Worm (Caenorhabditis elegans) whole organism, L1 larva: ENCODE results near the gene glr-4.

Experiments
- C04F5.9 ChIP-seq: sonication (generic microtip); optimal IDR thresholded peaks from 2 replicates; lab custom pipeline; 2016; ENCODE audit warnings: missing genetic modification characterization, missing compliant biosample characterization
- C34B4.2 ChIP-seq: sonication (generic microtip); optimal IDR thresholded peaks from 2 replicates; lab custom pipeline; 2017; ENCODE audit warnings: mild to moderate bottlenecking, missing genetic modification characterization, missing compliant biosample characterization
- aha-1 ChIP-seq: fragments of 150-350 bp; optimal IDR thresholded peaks from 2 replicates; lab custom pipeline; 2014; ENCODE audit warnings: missing biosample characterization, missing genetic modification characterization
- ama-1 ChIP-seq: fragments of 150-350 bp; optimal IDR thresholded peaks from 2 replicates; lab custom pipeline; 2014
- blmp-1 ChIP-seq: fragments of 150-350 bp; optimal IDR thresholded peaks from 2 replicates; lab custom pipeline; 2014; ENCODE audit warnings: missing biosample characterization, missing genetic modification characterization
- ceh-8 ChIP-seq: fragments of 200-800 bp; sonication (Bioruptor generic); optimal IDR thresholded peaks from 2 replicates; lab custom pipeline; 2018; ENCODE audit warnings: mild to moderate bottlenecking, missing genetic modification characterization, moderate library complexity, missing compliant biosample characterization
- ceh-88 ChIP-seq: fragments of 200-800 bp; sonication (Bioruptor generic); IDR thresholded peaks from 2 replicates; pipeline ENCODE4 v1.3.6; 2022; ENCODE audit warnings: missing genetic modification characterization, missing compliant biosample characterization
- ces-1 ChIP-seq: fragments of 150-350 bp; optimal IDR thresholded peaks from 2 replicates; lab custom pipeline; 2014; ENCODE audit warnings: missing biosample characterization, missing genetic modification reagents, missing genetic modification characterization
- dpl-1 ChIP-seq, 3 experiments: fragments of 150-350 bp in 2 of 3; sonication (generic microtip) in 1 of 3; optimal IDR thresholded peaks; 2 replicates each; lab custom pipeline; 2014 to 2017; ENCODE audit warnings: missing biosample characterization in 3 of 3, missing genetic modification characterization in 3 of 3, missing genetic modification reagents in 3 of 3
- dsc-1 ChIP-seq: sonication (generic microtip); optimal IDR thresholded peaks from 2 replicates; lab custom pipeline; 2016; ENCODE audit warnings: mild to moderate bottlenecking, missing genetic modification characterization, missing compliant biosample characterization
- efl-1 ChIP-seq, 4 experiments: fragments of 150-350 bp; optimal IDR thresholded peaks in 3 of 4; peaks in 1 of 4; 1 replicate in 1 of 4; 2 replicates in 3 of 4; lab custom pipeline; 2014; ENCODE audit warnings: missing biosample characterization in 2 of 4, missing genetic modification characterization in 2 of 4, missing genetic modification reagents in 2 of 4
- egl-13 ChIP-seq: sonication (generic microtip); optimal IDR thresholded peaks from 2 replicates; lab custom pipeline; 2016; ENCODE audit warnings: missing genotype, missing genetic modification reagents, missing genetic modification characterization, missing compliant biosample characterization
- elt-2 ChIP-seq: sonication (generic microtip); optimal IDR thresholded peaks from 2 replicates; lab custom pipeline; 2016; ENCODE audit warnings: missing genetic modification characterization, mild to moderate bottlenecking, inconsistent platforms, missing compliant biosample characterization, missing genetic modification reagents
- elt-3 ChIP-seq, 6 experiments: fragments of 150-350 bp in 1 of 6; sonication (generic microtip); optimal IDR thresholded peaks; 2 replicates each; lab custom pipeline; 2017 to 2018; ENCODE audit warnings: missing biosample characterization in 6 of 6, missing genetic modification characterization in 6 of 6, inconsistent platforms in 1 of 6
- ets-5 ChIP-seq: fragments of 200-800 bp; sonication (Bioruptor generic); IDR thresholded peaks from 2 replicates; pipeline ENCODE4 v1.3.6; 2022; ENCODE audit warnings: missing genetic modification characterization, missing compliant biosample characterization
- fkh-10 ChIP-seq: sonication (generic microtip); optimal IDR thresholded peaks from 2 replicates; lab custom pipeline; 2017; ENCODE audit warnings: missing biosample characterization, missing genetic modification reagents, missing genetic modification characterization
- fkh-4 ChIP-seq: sonication (generic microtip); optimal IDR thresholded peaks from 2 replicates; lab custom pipeline; 2016; ENCODE audit warnings: missing compliant biosample characterization, missing genetic modification characterization, borderline replicate concordance
- grh-1 ChIP-seq: fragments of 200-800 bp; sonication (Bioruptor generic); IDR thresholded peaks from 2 replicates; pipeline ENCODE4 v1.3.6; 2022; ENCODE audit warnings: missing genetic modification reagents, missing genetic modification characterization, missing compliant biosample characterization
- isw-1 ChIP-seq: fragments of 200-800 bp; sonication (Bioruptor generic); IDR thresholded peaks from 2 replicates; pipeline ENCODE4 v1.3.6; 2022; ENCODE audit warnings: missing genetic modification characterization, missing compliant biosample characterization
- lin-13 ChIP-seq: fragments of 150-350 bp; optimal IDR thresholded peaks from 2 replicates; lab custom pipeline; 2014; ENCODE audit warnings: missing biosample characterization, missing genetic modification reagents, missing genetic modification characterization
- lin-14 ChIP-seq: fragments of 200-800 bp; sonication (Bioruptor generic); optimal IDR thresholded peaks from 2 replicates; lab custom pipeline; 2018; ENCODE audit warnings: mild to moderate bottlenecking, missing genetic modification characterization, moderate library complexity, missing compliant biosample characterization
- lin-15B ChIP-seq: fragments of 150-350 bp; sonication (generic microtip); optimal IDR thresholded peaks from 3 replicates; lab custom pipeline; 2014; ENCODE audit warnings: missing biosample characterization, missing genetic modification characterization
- lir-3 ChIP-seq: sonication (generic microtip); optimal IDR thresholded peaks from 2 replicates; lab custom pipeline; 2016; ENCODE audit warnings: mild to moderate bottlenecking, missing genetic modification characterization, moderate library complexity, missing compliant biosample characterization; ENCODE audit not compliant: poor library complexity
- lsy-2 ChIP-seq, 2 experiments: fragments of 150-350 bp; optimal IDR thresholded peaks; 2 replicates each; lab custom pipeline; 2014; ENCODE audit warnings: missing biosample characterization in 2 of 2, missing genetic modification characterization in 2 of 2
- mef-2 ChIP-seq: fragments of 150-350 bp; optimal IDR thresholded peaks from 2 replicates; lab custom pipeline; 2014; ENCODE audit warnings: missing biosample characterization, missing genetic modification characterization
- nhr-12 ChIP-seq: sonication (generic microtip); optimal IDR thresholded peaks from 2 replicates; lab custom pipeline; 2017; ENCODE audit warnings: missing biosample characterization, missing genetic modification characterization
- nhr-19 ChIP-seq: fragments of 200-800 bp; sonication (Bioruptor generic); conservative IDR thresholded peaks from 2 replicates; pipeline ENCODE4 v1.3.6; 2022; ENCODE audit warnings: missing genetic modification characterization, missing compliant biosample characterization
- nhr-20 ChIP-seq: sonication (generic microtip); optimal IDR thresholded peaks from 2 replicates; lab custom pipeline; 2016; ENCODE audit warnings: mild to moderate bottlenecking, missing genetic modification characterization, missing compliant biosample characterization
- nhr-237 ChIP-seq: fragments of 150-350 bp; optimal IDR thresholded peaks from 2 replicates; lab custom pipeline; 2014; ENCODE audit warnings: missing biosample characterization, missing genetic modification characterization
- nhr-28 ChIP-seq: fragments of 150-350 bp; optimal IDR thresholded peaks from 2 replicates; lab custom pipeline; 2014; ENCODE audit warnings: missing biosample characterization, missing genetic modification characterization
- nhr-47 ChIP-seq: sonication (generic microtip); optimal IDR thresholded peaks from 2 replicates; lab custom pipeline; 2016; ENCODE audit warnings: mild to moderate bottlenecking, missing genetic modification characterization, moderate library complexity, missing compliant biosample characterization
- nhr-71 ChIP-seq: sonication (generic microtip); optimal IDR thresholded peaks from 2 replicates; lab custom pipeline; 2016; ENCODE audit warnings: mild to moderate bottlenecking, missing genetic modification characterization, moderate library complexity, missing compliant biosample characterization
- nhr-77 ChIP-seq: fragments of 150-350 bp; optimal IDR thresholded peaks from 2 replicates; lab custom pipeline; 2014; ENCODE audit warnings: missing biosample characterization, missing genetic modification characterization
- nhr-84 ChIP-seq: sonication (generic microtip); optimal IDR thresholded peaks from 2 replicates; lab custom pipeline; 2017; ENCODE audit warnings: missing biosample characterization, missing genetic modification characterization
- nhr-85 ChIP-seq: sonication (generic microtip); peaks from one replicate; lab custom pipeline; 2016; ENCODE audit warnings: missing genetic modification characterization, inconsistent platforms, missing compliant biosample characterization
- nhr-90 ChIP-seq: sonication (generic microtip); optimal IDR thresholded peaks from 2 replicates; lab custom pipeline; 2016; ENCODE audit warnings: mild to moderate bottlenecking, missing genetic modification characterization, missing compliant biosample characterization; ENCODE audit not compliant: poor library complexity
- pax-3 ChIP-seq: fragments of 200-800 bp; sonication (Bioruptor generic); optimal IDR thresholded peaks from 2 replicates; lab custom pipeline; 2018; ENCODE audit warnings: mild to moderate bottlenecking, missing genetic modification characterization, moderate library complexity, missing compliant biosample characterization
- pqm-1 ChIP-seq: sonication (generic microtip); optimal IDR thresholded peaks from 3 replicates; lab custom pipeline; 2017; ENCODE audit warnings: missing biosample characterization, missing genetic modification characterization
- sup-37 ChIP-seq: fragments of 200-800 bp; sonication (Bioruptor generic); optimal IDR thresholded peaks from 2 replicates; lab custom pipeline; 2018; ENCODE audit warnings: mild to moderate bottlenecking, missing genetic modification characterization, missing compliant biosample characterization
- swsn-7 ChIP-seq: sonication (generic microtip); optimal IDR thresholded peaks from 2 replicates; lab custom pipeline; 2016; ENCODE audit warnings: missing genetic modification characterization, missing compliant biosample characterization
- unc-62 ChIP-seq: fragments of 150-350 bp; optimal IDR thresholded peaks from 2 replicates; lab custom pipeline; 2014; ENCODE audit warnings: missing biosample characterization, missing genetic modification reagents, missing genetic modification characterization
- unc-86 ChIP-seq: sonication (generic microtip); optimal IDR thresholded peaks from 2 replicates; lab custom pipeline; 2016; ENCODE audit warnings: missing genetic modification characterization, missing compliant biosample characterization
- xbp-1 ChIP-seq: sonication (generic microtip); optimal IDR thresholded peaks from 2 replicates; lab custom pipeline; 2016; ENCODE audit warnings: missing genetic modification characterization, missing compliant biosample characterization
- zag-1 ChIP-seq: fragments of 150-350 bp; optimal IDR thresholded peaks from 2 replicates; lab custom pipeline; 2014; ENCODE audit warnings: missing biosample characterization, missing genetic modification characterization
- zip-4 ChIP-seq: fragments of 200-800 bp; sonication (Bioruptor generic); optimal IDR thresholded peaks from 2 replicates; lab custom pipeline; 2018; ENCODE audit warnings: mild to moderate bottlenecking, missing genetic modification characterization, moderate library complexity, missing compliant biosample characterization
- ztf-11 ChIP-seq, 2 experiments: sonication (generic microtip); optimal IDR thresholded peaks; 2 replicates each; lab custom pipeline; 2016 to 2017; ENCODE audit warnings: missing genetic modification characterization in 2 of 2, missing biosample characterization in 1 of 2, missing compliant biosample characterization in 1 of 2

Gene glr-4

DNA sequence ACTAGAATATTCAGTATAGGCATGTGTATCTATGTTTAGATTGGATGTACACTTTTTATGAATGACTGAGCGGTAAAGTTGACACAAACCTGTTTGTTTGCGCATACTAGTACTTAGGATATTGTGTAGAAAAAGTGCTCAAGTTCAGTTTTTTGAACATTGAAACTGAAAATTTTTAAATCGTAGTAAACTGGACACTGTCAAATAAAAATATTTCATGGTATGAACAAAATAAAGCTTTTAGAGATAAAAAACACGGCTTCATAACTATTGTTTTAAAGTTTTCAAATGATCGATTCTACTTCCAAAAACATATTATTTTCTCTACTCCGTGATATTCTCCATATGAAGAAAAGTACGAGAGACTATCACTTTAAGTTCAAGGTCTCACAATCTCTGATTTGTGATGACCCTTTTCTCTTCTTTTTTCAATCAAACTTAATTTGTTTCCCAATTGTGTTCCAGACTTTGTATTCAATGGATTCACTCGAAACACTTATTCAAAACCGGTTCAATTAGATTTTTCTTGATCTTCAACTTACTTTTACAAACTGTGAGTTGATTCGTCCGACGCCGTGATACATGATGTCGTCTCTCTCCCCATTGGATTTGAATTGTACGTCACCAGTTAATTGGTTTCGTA is 2.6 kb downstream of the glr-4 start:
- peak; percentile 7 for TF ChIP-seq nhr-47
- TF ChIP-seq nhr-85, result peak; percentile 94
- TF ChIP-seq lin-14 (GFP tag; lab: Kevin White, UChicago), result peak; percentile 67
- TF ChIP-seq lir-3 (tag; lab: Kevin White, UChicago), result no peak
- TF ChIP-seq unc-62 (GFP tag; lab: Kevin White, UChicago), result no peak
- TF ChIP-seq elt-3 (tag; optimal IDR thresholded peaks at IDR 0.05; lab: Kevin White, UChicago), result peak in 4 of 6 experiments; percentile 20 to 74 (median 44)
- peak; percentile 75 for TF ChIP-seq grh-1
- no peak for TF ChIP-seq efl-1 (optimal IDR thresholded peaks at IDR 0.05; lab: Kevin White, UChicago)
- TF ChIP-seq efl-1 (GFP tag; optimal IDR thresholded peaks at IDR 0.05 in 1 of 2; lab: Kevin White, UChicago), result peak in 1 of 2 experiments; percentile 41
- TF ChIP-seq ama-1 (lab: Kevin White, UChicago), result peak; percentile 29
- TF ChIP-seq blmp-1 (tag; lab: Kevin White, UChicago), result peak; percentile 61
- TF ChIP-seq nhr-71 (tag; lab: Kevin White, UChicago), result peak; percentile 8
- TF ChIP-seq lsy-2 (tag; optimal IDR thresholded peaks at IDR 0.05; lab: Kevin White, UChicago), result peak; percentile 6 to 32
- TF ChIP-seq nhr-19 (GFP tag; lab: Robert Waterston, UW), result peak; percentile 18; the same call in 1 of the 2 replicates
- no peak for TF ChIP-seq isw-1 (GFP tag; lab: Robert Waterston, UW)

DNA sequence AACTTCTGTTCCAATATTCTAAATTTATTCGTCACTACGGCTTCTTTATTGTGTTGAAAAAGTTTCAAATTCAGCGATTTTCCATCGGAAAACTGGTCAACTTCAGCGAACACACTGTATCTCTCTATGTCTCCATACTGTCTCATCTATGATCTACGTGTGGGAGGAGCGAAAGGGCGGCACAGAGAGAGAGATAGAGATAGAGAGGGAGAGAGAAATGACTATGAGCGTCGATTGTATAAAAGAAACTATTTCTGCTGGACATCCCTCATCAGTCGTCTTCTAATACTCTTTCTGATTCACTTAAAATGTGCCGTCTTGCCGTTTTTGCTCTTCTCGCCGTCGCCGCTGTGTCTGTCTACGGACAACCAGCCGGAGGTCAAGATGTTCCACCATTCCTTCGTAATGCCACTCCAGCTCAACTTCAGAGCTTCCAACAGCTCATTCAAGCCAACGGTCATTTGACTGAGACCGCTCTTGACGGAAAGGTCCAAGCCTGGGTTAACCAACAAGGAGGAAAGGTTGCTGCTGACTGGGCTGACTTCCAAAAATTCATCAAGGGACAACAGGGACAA is 3.7 kb downstream of the glr-4 start, which contains the start of gene srlf-1:
Gene srlf-1 (plus strand): TSS at position 268 of the 575 bp plus-strand sequence.
- peak; percentile 50 for TF ChIP-seq lin-14 (GFP tag; lab: Kevin White, UChicago)
- TF ChIP-seq pqm-1 (tag; lab: Kevin White, UChicago), result no peak
- peak; percentile 32 for TF ChIP-seq nhr-90
- no peak for TF ChIP-seq nhr-237
- TF ChIP-seq grh-1, result peak; percentile 48
- no peak for TF ChIP-seq unc-86 (tag; lab: Kevin White, UChicago)
- TF ChIP-seq swsn-7, result peak; percentile 9
- TF ChIP-seq nhr-77 (tag; lab: Kevin White, UChicago), result no peak
- no peak for TF ChIP-seq pax-3
- TF ChIP-seq elt-2 (tag; lab: Kevin White, UChicago), result no peak
- TF ChIP-seq lin-13 (GFP tag; lab: Kevin White, UChicago), result no peak
- no peak for TF ChIP-seq C34B4.2 (tag; lab: Kevin White, UChicago)
- no peak for TF ChIP-seq lir-3 (tag; lab: Kevin White, UChicago)
- TF ChIP-seq unc-62 (GFP tag; lab: Kevin White, UChicago), result no peak
- TF ChIP-seq nhr-28 (tag; lab: Kevin White, UChicago), result no peak
- TF ChIP-seq dpl-1 (GFP tag; optimal IDR thresholded peaks at IDR 0.05; lab: Kevin White, UChicago), result no peak
- TF ChIP-seq ets-5 (GFP tag; lab: Robert Waterston, UW), result no peak
- no peak for TF ChIP-seq fkh-10 (GFP tag; lab: Kevin White, UChicago)
- TF ChIP-seq zip-4, result no peak
- TF ChIP-seq nhr-71 (tag; lab: Kevin White, UChicago), result peak; percentile 33
- no peak for TF ChIP-seq ceh-8 (GFP tag; lab: Kevin White, UChicago)
- TF ChIP-seq efl-1 (optimal IDR thresholded peaks at IDR 0.05; lab: Kevin White, UChicago), result no peak
- peak in 1 of 2 experiments; percentile 47 for TF ChIP-seq efl-1 (GFP tag; optimal IDR thresholded peaks at IDR 0.05 in 1 of 2; lab: Kevin White, UChicago)
- TF ChIP-seq xbp-1, result peak; percentile 5
- TF ChIP-seq blmp-1 (tag; lab: Kevin White, UChicago), result peak; percentile 83
- peak; percentile 19; the same call in 1 of the 2 replicates for TF ChIP-seq nhr-19 (GFP tag; lab: Robert Waterston, UW)
- TF ChIP-seq sup-37 (GFP tag; lab: Kevin White, UChicago), result no peak
- no peak for TF ChIP-seq aha-1
- peak; percentile 66 for TF ChIP-seq nhr-85
- no peak for TF ChIP-seq ceh-88
- TF ChIP-seq nhr-84, result no peak
- TF ChIP-seq nhr-20, result peak; percentile 39
- TF ChIP-seq C04F5.9 (tag; lab: Kevin White, UChicago), result no peak
- TF ChIP-seq nhr-47, result peak; percentile 41
- TF ChIP-seq ces-1 (GFP tag; lab: Kevin White, UChicago), result no peak
- TF ChIP-seq nhr-12 (tag; lab: Kevin White, UChicago), result no peak
- TF ChIP-seq egl-13 (tag; lab: Kevin White, UChicago), result no peak
- TF ChIP-seq mef-2 (tag; lab: Kevin White, UChicago), result no peak
- TF ChIP-seq isw-1 (GFP tag; lab: Robert Waterston, UW), result no peak
- TF ChIP-seq zag-1 (tag; lab: Kevin White, UChicago), result no peak
- TF ChIP-seq fkh-4 (tag; lab: Kevin White, UChicago), result no peak
- no peak for TF ChIP-seq lin-15B (tag; lab: Kevin White, UChicago)
- TF ChIP-seq ztf-11 (tag; optimal IDR thresholded peaks at IDR 0.05; lab: Kevin White, UChicago), result no peak
- no peak for TF ChIP-seq dsc-1
- peak; percentile 77 for TF ChIP-seq ama-1 (lab: Kevin White, UChicago)
